Fruit fly (Drosophila melanogaster): ENCODE results near the gene CG32284.

CG32284 gene

DNA sequence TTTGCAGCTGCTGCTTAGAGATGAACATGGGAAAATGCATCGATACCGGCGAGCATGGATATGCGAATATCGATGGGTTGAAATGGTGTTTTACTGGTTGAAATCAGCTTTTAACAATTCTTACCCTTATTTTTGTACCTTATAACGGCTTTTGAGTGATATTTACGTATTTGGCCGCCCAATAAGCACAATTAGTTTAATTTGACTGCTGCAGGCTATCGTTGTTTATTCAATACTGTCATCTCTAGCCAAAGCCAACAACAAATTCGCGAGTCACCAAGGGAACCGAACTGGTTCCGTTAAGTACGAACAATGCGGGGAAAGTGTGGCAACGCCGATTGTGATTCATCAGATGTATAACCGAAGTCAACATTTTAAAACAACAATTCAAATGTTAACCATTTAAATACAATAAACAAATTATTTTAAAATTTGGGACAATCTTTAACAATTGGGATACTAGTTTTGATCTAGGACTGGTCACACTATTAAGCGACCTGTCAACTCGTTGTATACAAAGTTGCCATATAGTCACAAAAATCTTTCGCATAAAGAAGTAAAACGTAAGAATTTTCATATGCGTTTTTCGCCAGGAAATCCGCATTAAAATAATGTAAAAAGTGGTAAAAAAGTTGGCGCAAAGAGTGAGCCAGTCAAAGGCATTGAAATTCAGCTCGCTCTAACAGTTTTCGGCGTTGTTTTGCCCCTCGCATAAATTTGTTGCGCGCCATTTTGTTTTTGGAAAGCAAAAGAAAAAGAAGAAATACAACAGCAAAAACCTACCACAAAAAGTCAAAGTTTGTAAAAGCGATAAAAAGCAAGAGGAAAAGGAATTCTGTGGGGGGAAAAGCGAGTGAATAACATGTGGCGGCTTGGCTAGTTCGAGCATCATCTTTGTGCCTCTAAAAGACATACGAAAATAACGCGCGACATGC, 38.1 kb upstream of the CG32284 start, which contains the start of the genes Usp5 and BtbVII (continued):
- peak; percentile 61 for TF ChIP-seq stwl (tag; optimal IDR thresholded peaks at IDR 0.05)
- no peak for TF ChIP-seq gt (GFP tag; IDR thresholded peaks at IDR 0.05)
- TF ChIP-seq Sry-β (GFP tag; optimal IDR thresholded peaks at IDR 0.05), result no peak
- TF ChIP-seq CG12104 (GFP tag; optimal IDR thresholded peaks at IDR 0.05), result no peak
- peak; percentile 47 to 49 for TF ChIP-seq Hr51 (GFP tag; optimal IDR thresholded peaks at IDR 0.05)
- TF ChIP-seq lbe (GFP tag; optimal IDR thresholded peaks at IDR 0.05), result peak; percentile 4
- no peak for TF ChIP-seq CG15011 (GFP tag; optimal IDR thresholded peaks at IDR 0.05)
- peak; percentile 59 for TF ChIP-seq grau (tag; optimal IDR thresholded peaks at IDR 0.05)
- TF ChIP-seq gfzf (GFP tag; optimal IDR thresholded peaks at IDR 0.05), result peak; percentile 78
- peak; percentile 76 for TF ChIP-seq Rfx (GFP tag; IDR thresholded peaks at IDR 0.05)
- TF ChIP-seq zfh1 (GFP tag; IDR thresholded peaks at IDR 0.05), result peak; percentile 62
- peak; percentile 24 for TF ChIP-seq schlank (tag; optimal IDR thresholded peaks at IDR 0.05)
- TF ChIP-seq CG18011 (GFP tag; optimal IDR thresholded peaks at IDR 0.05), result no peak
- peak; percentile 80 for TF ChIP-seq CG6791 (GFP tag; IDR thresholded peaks at IDR 0.05; ENCODE audit: partially characterized antibody)
- no peak for TF ChIP-seq Gsc (GFP tag; IDR thresholded peaks at IDR 0.05)
- TF ChIP-seq Dll (GFP tag; IDR thresholded peaks at IDR 0.05; ENCODE audit: partially characterized antibody), result peak; percentile 100
- TF ChIP-seq CG2889 (GFP tag; IDR thresholded peaks at IDR 0.05), result no peak
- TF ChIP-seq CG4820 (GFP tag; optimal IDR thresholded peaks at IDR 0.05), result peak; percentile 37
- TF ChIP-seq ase (GFP tag; IDR thresholded peaks at IDR 0.05), result no peak; the same call in 2 of the 3 replicates
- TF ChIP-seq CG11560 (tag; IDR thresholded peaks at IDR 0.05), result no peak
- peak; percentile 49; the same call in 1 of the 2 replicates for TF ChIP-seq E2f1 (GFP tag; IDR thresholded peaks at IDR 0.05)
- TF ChIP-seq CG8944 (GFP tag; optimal IDR thresholded peaks at IDR 0.05), result peak; percentile 72
- peak; percentile 41 for TF ChIP-seq Atf3 (GFP tag; optimal IDR thresholded peaks at IDR 0.05)
- no peak for TF ChIP-seq CG6813 (GFP tag; optimal IDR thresholded peaks at IDR 0.05)
- TF ChIP-seq Camta (GFP tag; optimal IDR thresholded peaks at IDR 0.05), result peak; percentile 43
- TF ChIP-seq CG17912 (GFP tag; optimal IDR thresholded peaks at IDR 0.05), result no peak
- TF ChIP-seq CG17829 (tag; optimal IDR thresholded peaks at IDR 0.05), result peak; percentile 62
- TF ChIP-seq CG3995 (GFP tag; optimal IDR thresholded peaks at IDR 0.05), result peak; percentile 29
- peak; percentile 42; the same call in 1 of the 2 replicates for TF ChIP-seq CG6272 (GFP tag; IDR thresholded peaks at IDR 0.05)
- TF ChIP-seq CG7963 (GFP tag; IDR thresholded peaks at IDR 0.05; ENCODE audit: partially characterized antibody), result peak; percentile 80
- peak; percentile 100 for TF ChIP-seq CG15514 (GFP tag; optimal IDR thresholded peaks at IDR 0.05)
- peak; percentile 67 to 80 for TF ChIP-seq dpn (GFP tag; optimal IDR thresholded peaks at IDR 0.05)
- TF ChIP-seq wek (GFP tag; optimal IDR thresholded peaks at IDR 0.05), result peak; percentile 49
- peak; percentile 96 for TF ChIP-seq vnd (GFP tag; IDR thresholded peaks at IDR 0.05; ENCODE audit: partially characterized antibody)
- TF ChIP-seq Hand (GFP tag; optimal IDR thresholded peaks at IDR 0.05), result no peak
- TF ChIP-seq BEAF-32 (GFP tag; optimal IDR thresholded peaks at IDR 0.05), result peak; percentile 95
- peak; percentile 72 for TF ChIP-seq Lhr (GFP tag; optimal IDR thresholded peaks at IDR 0.05)
- 0 out of 2 replicates have a peak, but pooled peaks have one; percentile 16 for TF ChIP-seq wdn (GFP tag; IDR thresholded peaks at IDR 0.05)
- peak; percentile 90 for TF ChIP-seq amos (GFP tag; IDR thresholded peaks at IDR 0.05; ENCODE audit: partially characterized antibody)
- peak; percentile 59 for TF ChIP-seq sisA (GFP tag; IDR thresholded peaks at IDR 0.05)
- no peak for TF ChIP-seq CG7928 (GFP tag; optimal IDR thresholded peaks at IDR 0.05)
- no peak for TF ChIP-seq CG3838 (GFP tag; optimal IDR thresholded peaks at IDR 0.05)
- no peak for TF ChIP-seq Fer2 (tag; optimal IDR thresholded peaks at IDR 0.05)
- peak; percentile 4 for TF ChIP-seq CG12299 (tag; optimal IDR thresholded peaks at IDR 0.05)
- peak; percentile 81 for TF ChIP-seq CG34376 (GFP tag; optimal IDR thresholded peaks at IDR 0.05)
- peak; percentile 62 for TF ChIP-seq Chrac-16 (GFP tag; optimal IDR thresholded peaks at IDR 0.05)
- TF ChIP-seq pfk (GFP tag; optimal IDR thresholded peaks at IDR 0.05), result no peak

All from whole organism, embryonic.